Fruit fly (Drosophila melanogaster) whole organism, embryonic: ENCODE measurements around the gene wls.

Experiments
- Asciz ChIP-seq: fragments of 200-800 bp; sonication (Bioruptor generic); optimal IDR thresholded peaks from 2 replicates; lab custom pipeline; 2017; ENCODE audit warnings: missing biosample characterization, mild to moderate bottlenecking, missing genetic modification characterization, missing genetic modification reagents
- Bdp1 ChIP-seq: fragments of 200-800 bp; sonication (Bioruptor generic); optimal IDR thresholded peaks from 3 replicates; lab custom pipeline; 2016; ENCODE audit warnings: missing biosample characterization, missing genetic modification characterization
- CG10543 ChIP-seq: fragments of 200-800 bp; sonication (Bioruptor generic); optimal IDR thresholded peaks from 3 replicates; lab custom pipeline; 2017; ENCODE audit warnings: missing biosample characterization, mild to moderate bottlenecking, missing genetic modification characterization, moderate library complexity
- CG12236 ChIP-seq: fragments of 200-800 bp; sonication (Bioruptor generic); optimal IDR thresholded peaks from 2 replicates; lab custom pipeline; 2016; ENCODE audit warnings: missing biosample characterization, missing genetic modification characterization
- CG14441 ChIP-seq: fragments of 200-800 bp; sonication (Bioruptor generic); IDR thresholded peaks from 2 replicates; pipeline ENCODE4 v1.3.6; 2022; ENCODE audit warnings: missing biosample characterization, missing genetic modification characterization
- CG16815 ChIP-seq: fragments of 200-800 bp; sonication (Bioruptor generic); optimal IDR thresholded peaks from 3 replicates; lab custom pipeline; 2017; ENCODE audit warnings: missing biosample characterization, mild to moderate bottlenecking, missing genetic modification characterization
- CG17328 ChIP-seq: fragments of 200-800 bp; sonication (Bioruptor generic); IDR thresholded peaks from 2 replicates; pipeline ENCODE4 v1.3.6; 2022; ENCODE audit warnings: missing biosample characterization, missing genetic modification characterization
- CG2129 ChIP-seq: fragments of 200-800 bp; sonication (Bioruptor generic); IDR thresholded peaks from 2 replicates; pipeline ENCODE4 v1.3.6; 2022; ENCODE audit warnings: missing biosample characterization, missing genetic modification characterization; ENCODE audit not compliant: partially characterized antibody
- CG3065 ChIP-seq: fragments of 200-800 bp; sonication (Bioruptor generic); optimal IDR thresholded peaks from 2 replicates; lab custom pipeline; 2016; ENCODE audit warnings: missing biosample characterization, missing genetic modification characterization
- CG3163 ChIP-seq: fragments of 200-800 bp; sonication (Bioruptor generic); optimal IDR thresholded peaks from 3 replicates; lab custom pipeline; 2016; ENCODE audit warnings: missing biosample characterization, missing genetic modification characterization
- CG6272 ChIP-seq: fragments of 200-800 bp; sonication (Bioruptor generic); IDR thresholded peaks from 2 replicates; pipeline ENCODE4 v1.3.6; 2022; ENCODE audit warnings: missing biosample characterization, missing genetic modification characterization
- CG7963 ChIP-seq: fragments of 200-800 bp; sonication (Bioruptor generic); IDR thresholded peaks from 3 replicates; pipeline ENCODE4 v1.3.6; 2022; ENCODE audit warnings: missing biosample characterization, missing genetic modification characterization; ENCODE audit not compliant: partially characterized antibody
- D19A ChIP-seq: fragments of 200-800 bp; optimal IDR thresholded peaks from 3 replicates; lab custom pipeline; 2019; ENCODE audit warnings: missing biosample characterization, mild to moderate bottlenecking, missing genetic modification characterization, moderate library complexity
- Dad ChIP-seq: fragments of 200-800 bp; sonication (Bioruptor generic); optimal IDR thresholded peaks from 3 replicates; lab custom pipeline; 2016; ENCODE audit warnings: missing biosample characterization, missing genetic modification characterization
- Dbx ChIP-seq: fragments of 200-800 bp; sonication (Bioruptor generic); IDR thresholded peaks from 3 replicates; pipeline ENCODE4 v1.3.6; 2022; ENCODE audit warnings: missing biosample characterization, missing genetic modification characterization
- Dek ChIP-seq: fragments of 200-800 bp; sonication (Bioruptor generic); optimal IDR thresholded peaks from 3 replicates; lab custom pipeline; 2019; ENCODE audit warnings: missing biosample characterization, mild to moderate bottlenecking, missing genetic modification characterization, moderate library complexity
- E2f1 ChIP-seq: fragments of 200-800 bp; sonication (Bioruptor generic); IDR thresholded peaks from 2 replicates; pipeline ENCODE4 v1.3.6; 2022; ENCODE audit warnings: missing biosample characterization, missing genetic modification characterization
- Fer2 ChIP-seq: fragments of 200-800 bp; sonication (Bioruptor generic); optimal IDR thresholded peaks from 2 replicates; lab custom pipeline; 2018; ENCODE audit warnings: missing biosample characterization, mild to moderate bottlenecking, missing genetic modification characterization, moderate library complexity
- Mrtf ChIP-seq: fragments of 200-800 bp; sonication (Bioruptor generic); IDR thresholded peaks from 3 replicates; pipeline ENCODE4 v1.3.6; 2022; ENCODE audit warnings: missing biosample characterization, missing genetic modification characterization
- NfI ChIP-seq: fragments of 200-800 bp; sonication (Bioruptor generic); optimal IDR thresholded peaks from 3 replicates; lab custom pipeline; 2018; ENCODE audit warnings: missing biosample characterization, mild to moderate bottlenecking, missing genetic modification characterization, moderate library complexity
- Oaz ChIP-seq: fragments of 200-800 bp; sonication (Bioruptor generic); IDR thresholded peaks from 2 replicates; pipeline ENCODE4 v1.3.6; 2022; ENCODE audit warnings: missing biosample characterization, missing genetic modification characterization
- Pdp1 ChIP-seq, 2 experiments: fragments of 200-800 bp; sonication (Bioruptor generic); optimal IDR thresholded peaks; 3 replicates each; lab custom pipeline; 2016; ENCODE audit warnings: missing biosample characterization in 2 of 2, missing genetic modification characterization in 2 of 2, mild to moderate bottlenecking in 1 of 2, moderate library complexity in 1 of 2
- Ptx1 ChIP-seq: fragments of 200-800 bp; sonication (Bioruptor generic); IDR thresholded peaks from 2 replicates; pipeline ENCODE4 v1.3.6; 2022; ENCODE audit warnings: missing biosample characterization, missing genetic modification characterization
- Sin3A ChIP-seq: fragments of >200 bp; optimal IDR thresholded peaks from 2 replicates; lab custom pipeline; 2018
- Sox102F ChIP-seq: fragments of 200-800 bp; sonication (Bioruptor generic); optimal IDR thresholded peaks from 2 replicates; lab custom pipeline; 2018; ENCODE audit warnings: missing biosample characterization, mild to moderate bottlenecking, missing genetic modification characterization, moderate library complexity
- Taf1 ChIP-seq: fragments of 200-800 bp; sonication (Bioruptor generic); IDR thresholded peaks from 2 replicates; pipeline ENCODE4 v1.3.6; 2022; ENCODE audit warnings: missing biosample characterization, missing genetic modification characterization
- ara ChIP-seq: fragments of 200-800 bp; sonication (Bioruptor generic); IDR thresholded peaks from 2 replicates; pipeline ENCODE4 v1.3.6; 2022; ENCODE audit warnings: missing biosample characterization, missing genetic modification characterization
- btn ChIP-seq: fragments of 200-800 bp; sonication (Bioruptor generic); optimal IDR thresholded peaks from 2 replicates; lab custom pipeline; 2016; ENCODE audit warnings: missing biosample characterization, missing genetic modification characterization
- chinmo ChIP-seq: fragments of 200-800 bp; sonication (Bioruptor generic); IDR thresholded peaks from 4 replicates; pipeline ENCODE4 v1.3.6; 2022; ENCODE audit warnings: missing biosample characterization, missing genetic modification characterization; ENCODE audit not compliant: partially characterized antibody
- corto ChIP-seq: fragments of 200-800 bp; sonication (Bioruptor generic); optimal IDR thresholded peaks from 2 replicates; lab custom pipeline; 2016; ENCODE audit warnings: missing biosample characterization, mild to moderate bottlenecking, missing genetic modification characterization, moderate library complexity
- dimm ChIP-seq: fragments of 200-800 bp; sonication (Bioruptor generic); IDR thresholded peaks from 2 replicates; pipeline ENCODE4 v1.3.6; 2022; ENCODE audit warnings: missing biosample characterization, missing genetic modification characterization
- exex ChIP-seq: fragments of 200-800 bp; sonication (Bioruptor generic); optimal IDR thresholded peaks from 4 replicates; lab custom pipeline; 2018; ENCODE audit warnings: missing biosample characterization, mild to moderate bottlenecking, missing genetic modification characterization, moderate library complexity
- fu2 ChIP-seq: fragments of 200-800 bp; sonication (Bioruptor generic); optimal IDR thresholded peaks from 2 replicates; lab custom pipeline; 2016; ENCODE audit warnings: missing biosample characterization, missing genetic modification characterization
- lilli ChIP-seq: fragments of 200-800 bp; sonication (Bioruptor generic); optimal IDR thresholded peaks from 3 replicates; lab custom pipeline; 2016; ENCODE audit warnings: missing biosample characterization, missing genetic modification characterization
- phol ChIP-seq: fragments of 200-800 bp; sonication (Bioruptor generic); optimal IDR thresholded peaks from 3 replicates; lab custom pipeline; 2018; ENCODE audit warnings: missing biosample characterization, mild to moderate bottlenecking, missing genetic modification characterization, moderate library complexity
- pita ChIP-seq: fragments of 200-800 bp; sonication (Bioruptor generic); optimal IDR thresholded peaks from 2 replicates; lab custom pipeline; 2017; ENCODE audit warnings: missing biosample characterization, mild to moderate bottlenecking, missing genetic modification characterization
- pnt ChIP-seq: fragments of 200-800 bp; sonication (Bioruptor generic); optimal IDR thresholded peaks from 3 replicates; lab custom pipeline; 2016; ENCODE audit warnings: missing biosample characterization, missing genetic modification characterization
- psq ChIP-seq: fragments of 200-800 bp; sonication (Bioruptor generic); optimal IDR thresholded peaks from 2 replicates; lab custom pipeline; 2017; ENCODE audit warnings: missing biosample characterization, missing genetic modification characterization
- row ChIP-seq: fragments of 200-800 bp; sonication (Bioruptor generic); IDR thresholded peaks from 3 replicates; pipeline ENCODE4 v1.3.6; 2022; ENCODE audit warnings: missing biosample characterization, missing genetic modification characterization
- sc ChIP-seq, 3 experiments: fragments of >200 bp in 2 of 3; fragments of 200-800 bp in 1 of 3; sonication (Bioruptor generic) in 1 of 3; optimal IDR thresholded peaks; 2 replicates in 2 of 3; 3 replicates in 1 of 3; lab custom pipeline; 2017; ENCODE audit warnings: mild to moderate bottlenecking in 1 of 3, missing biosample characterization in 1 of 3, missing genetic modification characterization in 1 of 3, missing genetic modification reagents in 1 of 3
- sens ChIP-seq: fragments of 200-800 bp; sonication (Bioruptor generic); peaks from one replicate; lab custom pipeline; 2016; ENCODE audit warnings: missing biosample characterization, missing genetic modification characterization
- tgo ChIP-seq: fragments of 200-800 bp; sonication (Bioruptor generic); IDR thresholded peaks from 3 replicates; pipeline ENCODE4 v1.3.6; 2022; ENCODE audit warnings: missing biosample characterization, missing genetic modification characterization
- tio ChIP-seq: fragments of 200-800 bp; sonication (Bioruptor generic); optimal IDR thresholded peaks from 2 replicates; lab custom pipeline; 2017; ENCODE audit warnings: missing biosample characterization, missing genetic modification characterization, inconsistent platforms
- tna ChIP-seq: fragments of 200-800 bp; sonication (Bioruptor generic); IDR thresholded peaks from 2 replicates; pipeline ENCODE4 v1.3.6; 2022; ENCODE audit warnings: missing biosample characterization, missing genetic modification characterization; ENCODE audit not compliant: partially characterized antibody
- tx ChIP-seq: fragments of 200-800 bp; sonication (Bioruptor generic); optimal IDR thresholded peaks from 2 replicates; lab custom pipeline; 2016; ENCODE audit warnings: missing biosample characterization, missing genetic modification characterization
- wdn ChIP-seq: fragments of 200-800 bp; sonication (Bioruptor generic); IDR thresholded peaks from 2 replicates; pipeline ENCODE4 v1.3.6; 2022; ENCODE audit warnings: missing biosample characterization, missing genetic modification characterization

Gene wls

DNA sequence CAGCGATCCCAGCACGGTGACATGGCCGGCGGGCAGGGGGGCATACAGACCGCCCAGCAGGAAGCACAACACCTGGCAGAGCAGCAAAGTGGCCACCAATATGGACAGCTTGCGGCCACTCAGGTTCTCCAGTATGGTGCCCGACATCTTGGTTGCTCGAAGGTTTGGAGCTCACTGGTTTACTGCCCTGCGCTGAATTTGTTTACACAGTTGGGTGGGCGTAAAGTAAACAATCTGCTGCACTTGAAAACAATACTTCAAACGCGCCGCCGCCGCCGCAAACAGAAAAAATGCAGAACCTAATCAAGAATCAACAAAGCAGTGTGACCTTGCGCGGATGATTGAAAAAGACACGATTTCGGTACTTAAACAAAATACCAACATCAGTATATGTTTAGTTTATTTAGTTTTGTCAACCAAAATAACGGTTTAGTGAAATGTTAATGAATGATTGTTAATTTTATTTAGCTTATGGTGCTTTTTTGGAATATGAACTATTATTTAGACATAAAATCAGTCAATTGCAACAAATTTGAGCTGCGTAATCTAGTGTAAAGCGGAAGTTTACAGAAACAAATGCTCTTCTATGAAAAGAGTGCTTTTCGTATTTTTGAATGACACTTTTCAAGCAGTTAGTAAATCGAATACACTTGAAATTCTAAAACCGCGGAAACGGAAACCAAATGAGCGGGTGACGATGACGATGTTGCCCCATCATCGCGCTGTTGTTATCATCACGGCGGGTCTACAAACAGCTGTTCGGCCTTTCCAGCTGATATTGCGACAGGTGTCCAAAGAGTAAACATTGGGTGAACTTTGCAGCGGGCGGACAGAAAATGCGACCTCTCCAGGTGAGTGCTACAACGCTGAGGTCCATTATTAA lies at the start of gene wls, which contains the start of gene Adck5 (continued):
- TF ChIP-seq chinmo (GFP tag; lab: Robert Waterston, UW) = 0 out of 4 replicates have a peak, but pooled peaks have one; percentile 40
- TF ChIP-seq D19A (tag; lab: Kevin White, UChicago) = no peak
- peak; percentile 57 for TF ChIP-seq CG10543 (GFP tag; lab: Kevin White, UChicago)
- TF ChIP-seq Dad (GFP tag; lab: Kevin White, UChicago) = peak; percentile 21
- no peak for TF ChIP-seq tx (GFP tag; lab: Kevin White, UChicago)
- no peak for TF ChIP-seq CG7963 (GFP tag; lab: Robert Waterston, UW)
- TF ChIP-seq Mrtf (GFP tag; lab: Robert Waterston, UW) = no peak
- peak; percentile 91 for TF ChIP-seq sens (GFP tag; lab: Kevin White, UChicago)
- peak; percentile 25 for TF ChIP-seq Fer2 (tag; lab: Kevin White, UChicago)
- TF ChIP-seq pita = no peak
- no peak for TF ChIP-seq Dek (tag; lab: Kevin White, UChicago)
- TF ChIP-seq Asciz = no peak
- TF ChIP-seq dimm = no peak
- TF ChIP-seq wdn (GFP tag; lab: Robert Waterston, UW) = 0 out of 2 replicates have a peak, but pooled peaks have one; percentile 13
- TF ChIP-seq E2f1 = no peak
- TF ChIP-seq Ptx1 (GFP tag; lab: Robert Waterston, UW) = no peak
- no peak for TF ChIP-seq Taf1 (GFP tag; lab: Robert Waterston, UW)
- no peak for TF ChIP-seq tio (GFP tag; lab: Kevin White, UChicago)
- no peak for TF ChIP-seq sc (optimal IDR thresholded peaks at IDR 0.05; lab: Kevin White, UChicago)
- TF ChIP-seq sc (GFP tag; optimal IDR thresholded peaks at IDR 0.05; lab: Kevin White, UChicago) = peak; percentile 36
- no peak for TF ChIP-seq ara (GFP tag; lab: Robert Waterston, UW)
- TF ChIP-seq btn (GFP tag; lab: Kevin White, UChicago) = peak; percentile 20
- TF ChIP-seq corto = no peak
- TF ChIP-seq Pdp1 (GFP tag; optimal IDR thresholded peaks at IDR 0.05; lab: Kevin White, UChicago) = peak; percentile 10 to 52
- TF ChIP-seq CG6272 (GFP tag; lab: Robert Waterston, UW) = no peak
- TF ChIP-seq Sin3A (lab: Kevin White, UChicago) = peak; percentile 59
- TF ChIP-seq lilli (GFP tag; lab: Kevin White, UChicago) = peak; percentile 26
- TF ChIP-seq tna (GFP tag; lab: Robert Waterston, UW) = no peak
- no peak for TF ChIP-seq tgo (GFP tag; lab: Robert Waterston, UW)
- TF ChIP-seq CG14441 (GFP tag; lab: Robert Waterston, UW) = no peak
- TF ChIP-seq CG17328 (GFP tag; lab: Robert Waterston, UW) = peak; percentile 42; the same call in 1 of the 2 replicates
- TF ChIP-seq CG16815 = no peak
- no peak for TF ChIP-seq Sox102F (GFP tag; lab: Kevin White, UChicago)
- peak; percentile 37 for TF ChIP-seq phol (tag; lab: Kevin White, UChicago)
- no peak for TF ChIP-seq pnt (GFP tag; lab: Kevin White, UChicago)
- no peak for TF ChIP-seq CG3163
- TF ChIP-seq exex (tag; lab: Kevin White, UChicago) = no peak
- no peak for TF ChIP-seq CG3065 (GFP tag; lab: Kevin White, UChicago)
- TF ChIP-seq CG12236 = peak; percentile 38
- no peak for TF ChIP-seq Bdp1 (GFP tag; lab: Kevin White, UChicago)
- TF ChIP-seq Dbx = 0 out of 3 replicates have a peak, but pooled peaks have one; percentile 22
- no peak for TF ChIP-seq row (GFP tag; lab: Robert Waterston, UW)
- no peak for TF ChIP-seq psq (GFP tag; lab: Kevin White, UChicago)
- TF ChIP-seq Oaz = no peak
- TF ChIP-seq fu2 (GFP tag; lab: Kevin White, UChicago) = peak; percentile 9
- TF ChIP-seq NfI (GFP tag; lab: Kevin White, UChicago) = peak; percentile 71
- no peak for TF ChIP-seq CG2129 (GFP tag; lab: Robert Waterston, UW)
